Fruit fly (Drosophila melanogaster) whole organism, pupa: Measurements from ENCODE around the gene dpr4.

Source experiments
- CG9948 ChIP-seq: fragments of 200-800 bp; sonication (Bioruptor generic); optimal IDR thresholded peaks from 2 replicates; lab custom pipeline; 2018; ENCODE audit warnings: missing biosample characterization, mild to moderate bottlenecking, missing genetic modification characterization, moderate library complexity
- EcR ChIP-seq: fragments of 200-800 bp; sonication (Bioruptor generic); optimal IDR thresholded peaks from 3 replicates; lab custom pipeline; 2019; ENCODE audit warnings: missing biosample characterization, missing genetic modification characterization, mild to moderate bottlenecking, moderate library complexity, missing genetic modification reagents
- gl ChIP-seq: fragments of 200-800 bp; sonication (Bioruptor generic); optimal IDR thresholded peaks from 2 replicates; lab custom pipeline; 2018; ENCODE audit warnings: missing biosample characterization, mild to moderate bottlenecking, missing genetic modification characterization

DNA sequence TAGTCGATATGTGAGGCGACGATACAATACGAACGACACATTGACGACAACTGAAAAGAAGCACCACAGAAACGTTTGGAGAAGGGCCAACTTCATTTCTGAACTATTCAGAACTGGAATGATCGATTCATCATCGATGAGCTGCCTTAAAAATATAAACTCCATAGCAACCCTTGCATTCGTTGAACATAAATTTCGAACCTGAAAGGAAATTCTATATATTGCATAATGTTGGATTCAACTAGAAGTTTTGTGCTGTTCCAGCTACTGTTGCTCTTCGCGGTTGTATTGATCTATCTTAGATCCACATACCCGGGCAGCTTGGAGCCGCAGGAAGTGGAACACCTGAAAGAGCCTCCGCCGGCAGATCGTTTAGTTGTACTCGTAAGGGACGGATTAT lies 35.9 kb upstream of the dpr4 start, which contains the start of the genes CG6790 and CG5342:
- no peak for TF ChIP-seq gl (tag; lab: Kevin White, UChicago)
- no peak for TF ChIP-seq EcR
- TF ChIP-seq CG9948, result no peak
